Fruit fly (Drosophila melanogaster) whole organism, embryonic: ENCODE data around the gene CG7987.
A peak's percentile ranks its signal among the peaks of the same experiment; 100 is the strongest.

ENCODE experiments used
- Aef1 ChIP-seq: fragments of 200-800 bp; sonication (Bioruptor generic); IDR thresholded peaks from 3 replicates; pipeline ENCODE4 v1.3.6; 2022; ENCODE audit warnings: missing biosample characterization, missing genetic modification characterization
- Atf3 ChIP-seq: fragments of 200-800 bp; sonication (Bioruptor generic); optimal IDR thresholded peaks from 3 replicates; lab custom pipeline; 2016; ENCODE audit warnings: missing biosample characterization, missing genetic modification characterization
- B-H2 ChIP-seq: fragments of 200-800 bp; sonication (Bioruptor generic); optimal IDR thresholded peaks from 2 replicates; lab custom pipeline; 2018; ENCODE audit warnings: missing biosample characterization, mild to moderate bottlenecking, missing genetic modification characterization
- Blimp-1 ChIP-seq: fragments of 200-800 bp; sonication (Bioruptor generic); optimal IDR thresholded peaks from 3 replicates; lab custom pipeline; 2018; ENCODE audit warnings: missing biosample characterization, missing genetic modification characterization, mild to moderate bottlenecking, moderate library complexity, missing genetic modification reagents
- CG10274 ChIP-seq: fragments of 200-800 bp; sonication (Bioruptor generic); optimal IDR thresholded peaks from 3 replicates; lab custom pipeline; 2017; ENCODE audit warnings: missing biosample characterization, mild to moderate bottlenecking, missing genetic modification characterization
- CG10366 ChIP-seq: fragments of 200-800 bp; sonication (Bioruptor generic); IDR thresholded peaks from 2 replicates; pipeline ENCODE4 v1.3.6; 2022; ENCODE audit warnings: missing biosample characterization, missing genetic modification characterization
- CG12299 ChIP-seq: fragments of 200-800 bp; sonication (Bioruptor generic); optimal IDR thresholded peaks from 2 replicates; lab custom pipeline; 2018; ENCODE audit warnings: missing biosample characterization, mild to moderate bottlenecking, missing genetic modification characterization
- CG13287 ChIP-seq: fragments of 200-800 bp; sonication (Bioruptor generic); IDR thresholded peaks from 2 replicates; pipeline ENCODE4 v1.3.6; 2022; ENCODE audit warnings: missing biosample characterization, missing genetic modification characterization; ENCODE audit not compliant: partially characterized antibody
- CG13624 ChIP-seq: fragments of 200-800 bp; sonication (Bioruptor generic); optimal IDR thresholded peaks from 2 replicates; lab custom pipeline; 2016; ENCODE audit warnings: missing biosample characterization, missing genetic modification characterization
- CG14965 ChIP-seq: fragments of 200-800 bp; sonication (Bioruptor generic); optimal IDR thresholded peaks from 2 replicates; lab custom pipeline; 2016; ENCODE audit warnings: missing biosample characterization, missing genetic modification characterization, borderline replicate concordance
- CG15601 ChIP-seq: fragments of 200-800 bp; sonication (Bioruptor generic); optimal IDR thresholded peaks from 3 replicates; lab custom pipeline; 2019; ENCODE audit warnings: missing biosample characterization, mild to moderate bottlenecking, missing genetic modification characterization, moderate library complexity
- CG1603 ChIP-seq: fragments of 200-800 bp; sonication (Bioruptor generic); optimal IDR thresholded peaks from 2 replicates; lab custom pipeline; 2019; ENCODE audit warnings: missing biosample characterization, mild to moderate bottlenecking, missing genetic modification characterization, moderate library complexity
- CG17361 ChIP-seq: fragments of 200-800 bp; sonication (Bioruptor generic); IDR thresholded peaks from 3 replicates; pipeline ENCODE4 v1.3.6; 2022; ENCODE audit warnings: missing biosample characterization, missing genetic modification characterization
- CG2199 ChIP-seq: fragments of 200-800 bp; sonication (Bioruptor generic); IDR thresholded peaks from 3 replicates; pipeline ENCODE4 v1.3.6; 2022; ENCODE audit warnings: missing biosample characterization, missing genetic modification characterization
- CG33557 ChIP-seq: fragments of 200-800 bp; sonication (Bioruptor generic); optimal IDR thresholded peaks from 2 replicates; lab custom pipeline; 2019; ENCODE audit warnings: missing biosample characterization, mild to moderate bottlenecking, missing genetic modification characterization, moderate library complexity
- CG34422 ChIP-seq: fragments of 200-800 bp; sonication (Bioruptor generic); IDR thresholded peaks from 3 replicates; pipeline ENCODE4 v1.3.6; 2022; ENCODE audit warnings: missing biosample characterization, missing genetic modification characterization
- CG3995 ChIP-seq: fragments of 200-800 bp; sonication (Bioruptor generic); optimal IDR thresholded peaks from 3 replicates; lab custom pipeline; 2016; ENCODE audit warnings: missing biosample characterization, missing genetic modification characterization
- CG5180 ChIP-seq: fragments of 200-800 bp; sonication (Bioruptor generic); optimal IDR thresholded peaks from 3 replicates; lab custom pipeline; 2017; ENCODE audit warnings: missing biosample characterization, missing genetic modification characterization, mild to moderate bottlenecking, moderate library complexity, missing genetic modification reagents
- CG9817 ChIP-seq: fragments of 200-800 bp; sonication (Bioruptor generic); optimal IDR thresholded peaks from 2 replicates; lab custom pipeline; 2018; ENCODE audit warnings: missing biosample characterization, mild to moderate bottlenecking, missing genetic modification characterization, moderate library complexity
- Dp ChIP-seq: fragments of 200-800 bp; sonication (Bioruptor generic); optimal IDR thresholded peaks from 2 replicates; lab custom pipeline; 2018; ENCODE audit warnings: missing biosample characterization, mild to moderate bottlenecking, missing genetic modification characterization, moderate library complexity
- H15 ChIP-seq: fragments of 200-800 bp; sonication (Bioruptor generic); IDR thresholded peaks from 3 replicates; pipeline ENCODE4 v1.3.6; 2022; ENCODE audit warnings: missing biosample characterization, missing genetic modification characterization
- HLHmδ ChIP-seq: fragments of 200-800 bp; sonication (Bioruptor generic); optimal IDR thresholded peaks from 2 replicates; lab custom pipeline; 2018; ENCODE audit warnings: missing biosample characterization, mild to moderate bottlenecking, missing genetic modification characterization, moderate library complexity
- Hr39 ChIP-seq: fragments of >200 bp; optimal IDR thresholded peaks from 2 replicates; lab custom pipeline; 2017
- PHDP ChIP-seq: fragments of 200-800 bp; sonication (Bioruptor generic); optimal IDR thresholded peaks from 3 replicates; lab custom pipeline; 2018; ENCODE audit warnings: missing biosample characterization, mild to moderate bottlenecking, missing genetic modification characterization, moderate library complexity
- Sry-δ ChIP-seq: fragments of 200-800 bp; sonication (Bioruptor generic); optimal IDR thresholded peaks from 2 replicates; lab custom pipeline; 2016; ENCODE audit warnings: missing biosample characterization, missing genetic modification characterization
- Taf1 ChIP-seq: fragments of 200-800 bp; sonication (Bioruptor generic); IDR thresholded peaks from 2 replicates; pipeline ENCODE4 v1.3.6; 2022; ENCODE audit warnings: missing biosample characterization, missing genetic modification characterization
- ase ChIP-seq: fragments of 200-800 bp; sonication (Bioruptor generic); IDR thresholded peaks from 3 replicates; pipeline ENCODE4 v1.3.6; 2022; ENCODE audit warnings: missing biosample characterization, missing genetic modification characterization
- bigmax ChIP-seq: fragments of 200-800 bp; sonication (Bioruptor generic); optimal IDR thresholded peaks from 2 replicates; lab custom pipeline; 2018; ENCODE audit warnings: missing biosample characterization, mild to moderate bottlenecking, missing genetic modification characterization
- bowl ChIP-seq: fragments of 200-800 bp; sonication (Bioruptor generic); IDR thresholded peaks from 2 replicates; pipeline ENCODE4 v1.3.6; 2022; ENCODE audit warnings: missing biosample characterization, missing genetic modification characterization
- chm ChIP-seq: fragments of 200-800 bp; sonication (Bioruptor generic); IDR thresholded peaks from 2 replicates; pipeline ENCODE4 v1.3.6; 2022; ENCODE audit warnings: missing biosample characterization, missing genetic modification characterization
- cwo ChIP-seq: fragments of 200-800 bp; sonication (Bioruptor generic); optimal IDR thresholded peaks from 3 replicates; lab custom pipeline; 2017; ENCODE audit warnings: missing biosample characterization, missing genetic modification characterization, mild to moderate bottlenecking, moderate library complexity, missing genetic modification reagents
- da ChIP-seq: fragments of 200-800 bp; sonication (Bioruptor generic); optimal IDR thresholded peaks from 2 replicates; lab custom pipeline; 2016; ENCODE audit warnings: missing biosample characterization, missing genetic modification characterization
- dmrt99B ChIP-seq: fragments of 200-800 bp; sonication (Bioruptor generic); optimal IDR thresholded peaks from 2 replicates; lab custom pipeline; 2018; ENCODE audit warnings: missing biosample characterization, mild to moderate bottlenecking, missing genetic modification characterization, moderate library complexity
- emc ChIP-seq: fragments of 200-800 bp; sonication (Bioruptor generic); optimal IDR thresholded peaks from 2 replicates; lab custom pipeline; 2016; ENCODE audit warnings: missing biosample characterization, missing genetic modification characterization
- fd96Cb ChIP-seq: fragments of 200-800 bp; sonication (Bioruptor generic); optimal IDR thresholded peaks from 2 replicates; lab custom pipeline; 2018; ENCODE audit warnings: missing biosample characterization, mild to moderate bottlenecking, missing genetic modification characterization, moderate library complexity
- her ChIP-seq: fragments of 200-800 bp; sonication (Bioruptor generic); optimal IDR thresholded peaks from 2 replicates; lab custom pipeline; 2016; ENCODE audit warnings: missing biosample characterization, missing genetic modification characterization
- insv ChIP-seq, 2 experiments: fragments of 200-800 bp; sonication (Bioruptor generic); optimal IDR thresholded peaks; 3 replicates each; lab custom pipeline; 2016 to 2018; ENCODE audit warnings: missing biosample characterization in 2 of 2, missing genetic modification characterization in 2 of 2
- lab ChIP-seq: fragments of 200-800 bp; sonication (Bioruptor generic); optimal IDR thresholded peaks from 3 replicates; lab custom pipeline; 2017; ENCODE audit warnings: missing biosample characterization, missing genetic modification characterization, mild to moderate bottlenecking, moderate library complexity, missing genetic modification reagents
- lilli ChIP-seq: fragments of 200-800 bp; sonication (Bioruptor generic); optimal IDR thresholded peaks from 3 replicates; lab custom pipeline; 2016; ENCODE audit warnings: missing biosample characterization, missing genetic modification characterization
- pan ChIP-seq, 4 experiments: fragments of >200 bp in 3 of 4; fragments of 200-800 bp in 1 of 4; sonication (Bioruptor generic) in 1 of 4; optimal IDR thresholded peaks in 3 of 4; IDR thresholded peaks in 1 of 4; 2 replicates each; pipeline versions ENCODE4 v1.3.6 to Lab custom; 2017 to 2022; ENCODE audit warnings: missing biosample characterization in 2 of 4, missing genetic modification characterization in 2 of 4, mixed read lengths in 1 of 4
- repo ChIP-seq: fragments of 200-800 bp; sonication (Bioruptor generic); optimal IDR thresholded peaks from 2 replicates; lab custom pipeline; 2016; ENCODE audit warnings: missing biosample characterization, missing genetic modification characterization
- rib ChIP-seq: fragments of 200-800 bp; sonication (Bioruptor generic); IDR thresholded peaks from 2 replicates; pipeline ENCODE4 v1.3.6; 2022; ENCODE audit warnings: missing biosample characterization, missing genetic modification characterization
- run ChIP-seq: fragments of 200-800 bp; sonication (Bioruptor generic); optimal IDR thresholded peaks from 3 replicates; lab custom pipeline; 2018; ENCODE audit warnings: missing biosample characterization, mild to moderate bottlenecking, missing genetic modification characterization
- sim ChIP-seq: fragments of 200-800 bp; sonication (Bioruptor generic); IDR thresholded peaks from 2 replicates; pipeline ENCODE4 v1.3.6; 2022; ENCODE audit warnings: missing biosample characterization, missing genetic modification characterization
- sisA ChIP-seq: fragments of 200-800 bp; sonication (Bioruptor generic); IDR thresholded peaks from 2 replicates; pipeline ENCODE4 v1.3.6; 2022; ENCODE audit warnings: missing biosample characterization, missing genetic modification characterization
- tgo ChIP-seq: fragments of 200-800 bp; sonication (Bioruptor generic); IDR thresholded peaks from 3 replicates; pipeline ENCODE4 v1.3.6; 2022; ENCODE audit warnings: missing biosample characterization, missing genetic modification characterization
- unc-4 ChIP-seq: fragments of 200-800 bp; sonication (Bioruptor generic); IDR thresholded peaks from 2 replicates; pipeline ENCODE4 v1.3.6; 2022; ENCODE audit warnings: missing biosample characterization, missing genetic modification characterization; ENCODE audit not compliant: partially characterized antibody
- zen2 ChIP-seq: fragments of 200-800 bp; sonication (Bioruptor generic); IDR thresholded peaks from 3 replicates; pipeline ENCODE4 v1.3.6; 2022; ENCODE audit warnings: missing biosample characterization, missing genetic modification characterization; ENCODE audit not compliant: partially characterized antibody
- zf30C ChIP-seq: fragments of 200-800 bp; sonication (Bioruptor generic); optimal IDR thresholded peaks from 3 replicates; lab custom pipeline; 2018; ENCODE audit warnings: missing biosample characterization, mild to moderate bottlenecking, missing genetic modification characterization

CG7987 gene

DNA sequence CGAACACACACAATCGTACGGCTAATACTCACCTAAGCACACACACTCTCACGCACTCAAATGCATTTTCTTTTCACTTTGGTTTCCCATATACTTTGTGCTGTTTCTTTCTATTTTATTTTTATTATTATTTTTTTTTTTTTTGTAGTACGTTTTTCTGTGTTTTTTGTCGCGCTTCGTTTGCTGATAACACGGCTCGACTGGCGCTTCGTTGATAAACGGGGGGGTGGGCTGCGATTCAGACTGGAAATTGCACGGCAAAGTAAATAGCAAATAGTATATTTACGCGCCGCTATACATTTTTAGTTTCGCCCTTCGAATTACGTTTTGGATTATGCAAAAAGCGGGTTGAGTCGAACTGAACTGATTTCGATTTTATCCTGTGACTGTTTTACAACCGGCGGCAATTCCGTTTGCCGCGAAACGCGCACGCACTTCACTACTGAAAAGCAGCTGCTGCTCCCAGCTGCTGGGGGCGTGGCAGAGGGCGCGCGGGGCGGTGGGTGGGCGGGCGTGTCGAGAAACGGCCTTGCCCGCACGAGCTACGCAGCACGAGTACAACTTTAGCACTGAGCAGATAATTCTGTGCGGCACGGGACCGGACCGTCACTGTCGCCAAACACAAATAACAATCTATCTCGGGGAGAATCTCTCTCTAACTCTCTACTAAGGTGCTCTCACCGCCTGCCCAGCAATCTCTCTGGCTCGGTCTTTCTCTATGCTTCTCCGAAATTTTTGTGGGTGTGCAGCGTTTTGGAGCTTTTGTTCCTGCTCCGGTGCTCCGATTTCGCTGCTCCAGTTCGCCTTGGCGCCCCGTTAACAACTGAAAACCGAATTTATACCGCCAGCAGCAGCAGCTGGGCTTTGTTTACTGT is 18.0 kb downstream of the CG7987 start, which contains the start of gene Pde6 (continued):
- no peak for TF ChIP-seq CG10274 (GFP tag; lab: Kevin White, UChicago)
- TF ChIP-seq sim (GFP tag; lab: Robert Waterston, UW): no peak
- no peak for TF ChIP-seq fd96Cb (tag; lab: Kevin White, UChicago)
- TF ChIP-seq Blimp-1 (GFP tag; lab: Kevin White, UChicago): no peak
- TF ChIP-seq Dp: no peak
- TF ChIP-seq emc: no peak
- no peak for TF ChIP-seq CG33557 (GFP tag; lab: Kevin White, UChicago)
- no peak for TF ChIP-seq dmrt99B (tag; lab: Kevin White, UChicago)
- TF ChIP-seq tgo (GFP tag; lab: Robert Waterston, UW): no peak
- no peak for TF ChIP-seq H15 (GFP tag; lab: Robert Waterston, UW)
- TF ChIP-seq CG5180: no peak
- TF ChIP-seq lab (GFP tag; lab: Kevin White, UChicago): no peak
- TF ChIP-seq lilli (GFP tag; lab: Kevin White, UChicago): no peak
- TF ChIP-seq CG2199: peak; percentile 43; the same call in 1 of the 3 replicates
- TF ChIP-seq CG15601: no peak
- no peak for TF ChIP-seq pan (optimal IDR thresholded peaks at IDR 0.05; lab: Kevin White, UChicago)
- no peak for TF ChIP-seq pan (GFP tag; optimal IDR thresholded peaks at IDR 0.05 in 1 of 2, IDR thresholded peaks at IDR 0.05 in 1 of 2)
- TF ChIP-seq her (GFP tag; lab: Kevin White, UChicago): no peak
- no peak for TF ChIP-seq CG14965 (GFP tag; lab: Kevin White, UChicago)
- TF ChIP-seq repo (GFP tag; lab: Kevin White, UChicago): no peak
- no peak for TF ChIP-seq CG9817 (tag; lab: Kevin White, UChicago)
- no peak for TF ChIP-seq CG17361 (GFP tag; lab: Robert Waterston, UW)
- no peak for TF ChIP-seq unc-4 (GFP tag; lab: Robert Waterston, UW)
- TF ChIP-seq rib (GFP tag; lab: Robert Waterston, UW): peak; percentile 70; the same call in 1 of the 2 replicates
- no peak for TF ChIP-seq run (tag; lab: Kevin White, UChicago)
- peak; percentile 21; the same call in 1 of the 3 replicates for TF ChIP-seq CG34422 (GFP tag; lab: Robert Waterston, UW)
- no peak for TF ChIP-seq chm (GFP tag; lab: Robert Waterston, UW)
- no peak for TF ChIP-seq Taf1 (GFP tag; lab: Robert Waterston, UW)
- TF ChIP-seq CG10366: no peak
- TF ChIP-seq Aef1: no peak
- TF ChIP-seq zen2 (GFP tag; lab: Robert Waterston, UW): peak; percentile 51; the same call in 1 of the 3 replicates
- TF ChIP-seq PHDP: no peak
- TF ChIP-seq Sry-δ (GFP tag; lab: Kevin White, UChicago): no peak
- no peak for TF ChIP-seq CG1603
- no peak for TF ChIP-seq insv (GFP tag; optimal IDR thresholded peaks at IDR 0.05; lab: Kevin White, UChicago)
- TF ChIP-seq CG3995 (GFP tag; lab: Kevin White, UChicago): no peak
- peak; percentile 99 for TF ChIP-seq cwo (GFP tag; lab: Kevin White, UChicago)
- TF ChIP-seq da (GFP tag; lab: Kevin White, UChicago): no peak
- TF ChIP-seq CG13287: no peak
- TF ChIP-seq ase (GFP tag; lab: Robert Waterston, UW): no peak
- peak; percentile 33 for TF ChIP-seq HLHmδ (GFP tag; lab: Kevin White, UChicago)
- TF ChIP-seq B-H2: no peak
- no peak for TF ChIP-seq bowl (GFP tag; lab: Robert Waterston, UW)
- TF ChIP-seq zf30C (GFP tag; lab: Kevin White, UChicago): no peak
- TF ChIP-seq sisA (GFP tag; lab: Robert Waterston, UW): no peak
- TF ChIP-seq CG12299 (tag; lab: Kevin White, UChicago): no peak
- TF ChIP-seq Atf3 (GFP tag; lab: Kevin White, UChicago): no peak
- TF ChIP-seq bigmax: no peak
- no peak for TF ChIP-seq Hr39 (lab: Kevin White, UChicago)
- no peak for TF ChIP-seq CG13624
